Fruit fly (Drosophila melanogaster) whole organism, embryonic: ENCODE measurements around the gene CG5861.

Experiments used
- Ada2b ChIP-seq: fragments of 200-800 bp; sonication (Bioruptor generic); IDR thresholded peaks from 2 replicates; pipeline ENCODE4 v1.3.6; 2022; ENCODE audit warnings: missing biosample characterization, missing genetic modification characterization
- Asciz ChIP-seq: fragments of 200-800 bp; sonication (Bioruptor generic); optimal IDR thresholded peaks from 2 replicates; lab custom pipeline; 2017; ENCODE audit warnings: missing biosample characterization, mild to moderate bottlenecking, missing genetic modification characterization, missing genetic modification reagents
- B-H2 ChIP-seq: fragments of 200-800 bp; sonication (Bioruptor generic); optimal IDR thresholded peaks from 2 replicates; lab custom pipeline; 2018; ENCODE audit warnings: missing biosample characterization, mild to moderate bottlenecking, missing genetic modification characterization
- Bgb ChIP-seq: fragments of 200-800 bp; sonication (Bioruptor generic); IDR thresholded peaks from 2 replicates; pipeline ENCODE4 v1.3.6; 2022; ENCODE audit warnings: missing biosample characterization, missing genetic modification characterization; ENCODE audit not compliant: partially characterized antibody
- CG10543 ChIP-seq: fragments of 200-800 bp; sonication (Bioruptor generic); optimal IDR thresholded peaks from 3 replicates; lab custom pipeline; 2017; ENCODE audit warnings: missing biosample characterization, mild to moderate bottlenecking, missing genetic modification characterization, moderate library complexity
- CG12391 ChIP-seq: fragments of 200-800 bp; sonication (Bioruptor generic); optimal IDR thresholded peaks from 3 replicates; lab custom pipeline; 2018; ENCODE audit warnings: missing biosample characterization, mild to moderate bottlenecking, missing genetic modification characterization, moderate library complexity
- CG14050 ChIP-seq: fragments of 200-800 bp; sonication (Bioruptor generic); IDR thresholded peaks from 3 replicates; pipeline ENCODE4 v1.3.6; 2022; ENCODE audit warnings: missing biosample characterization, missing genetic modification characterization
- CG16779 ChIP-seq: fragments of 200-800 bp; sonication (Bioruptor generic); IDR thresholded peaks from 2 replicates; pipeline ENCODE4 v1.3.6; 2022; ENCODE audit warnings: missing biosample characterization, missing genetic modification characterization
- CG17912 ChIP-seq: fragments of 200-800 bp; sonication (Bioruptor generic); optimal IDR thresholded peaks from 2 replicates; lab custom pipeline; 2018; ENCODE audit warnings: missing biosample characterization, mild to moderate bottlenecking, missing genetic modification characterization
- CG2199 ChIP-seq: fragments of 200-800 bp; sonication (Bioruptor generic); IDR thresholded peaks from 3 replicates; pipeline ENCODE4 v1.3.6; 2022; ENCODE audit warnings: missing biosample characterization, missing genetic modification characterization
- CG2875 ChIP-seq: fragments of 200-800 bp; sonication (Bioruptor generic); optimal IDR thresholded peaks from 2 replicates; lab custom pipeline; 2017; ENCODE audit warnings: missing biosample characterization, mild to moderate bottlenecking, missing genetic modification characterization, missing genetic modification reagents
- CG30431 ChIP-seq: fragments of 200-800 bp; sonication (Bioruptor generic); optimal IDR thresholded peaks from 2 replicates; lab custom pipeline; 2017; ENCODE audit warnings: missing biosample characterization, missing genetic modification characterization
- CG5180 ChIP-seq: fragments of 200-800 bp; sonication (Bioruptor generic); optimal IDR thresholded peaks from 3 replicates; lab custom pipeline; 2017; ENCODE audit warnings: missing biosample characterization, missing genetic modification characterization, mild to moderate bottlenecking, moderate library complexity, missing genetic modification reagents
- CG9215 ChIP-seq: fragments of 200-800 bp; sonication (Bioruptor generic); IDR thresholded peaks from 2 replicates; pipeline ENCODE4 v1.3.6; 2022; ENCODE audit warnings: missing biosample characterization, missing genetic modification characterization
- CG9817 ChIP-seq: fragments of 200-800 bp; sonication (Bioruptor generic); optimal IDR thresholded peaks from 2 replicates; lab custom pipeline; 2018; ENCODE audit warnings: missing biosample characterization, mild to moderate bottlenecking, missing genetic modification characterization, moderate library complexity
- Dp ChIP-seq: fragments of 200-800 bp; sonication (Bioruptor generic); optimal IDR thresholded peaks from 2 replicates; lab custom pipeline; 2018; ENCODE audit warnings: missing biosample characterization, mild to moderate bottlenecking, missing genetic modification characterization, moderate library complexity
- Dref ChIP-seq: fragments of 200-800 bp; sonication (Bioruptor generic); IDR thresholded peaks from 2 replicates; pipeline ENCODE4 v1.3.6; 2022; ENCODE audit warnings: missing biosample characterization, missing genetic modification characterization
- HmgD ChIP-seq: fragments of 200-800 bp; sonication (Bioruptor generic); optimal IDR thresholded peaks from 3 replicates; lab custom pipeline; 2016; ENCODE audit warnings: missing biosample characterization, missing genetic modification characterization
- HmgZ ChIP-seq: fragments of 200-800 bp; sonication (Bioruptor generic); optimal IDR thresholded peaks from 2 replicates; lab custom pipeline; 2018; ENCODE audit warnings: missing biosample characterization, mild to moderate bottlenecking, missing genetic modification characterization
- Neu2 ChIP-seq: fragments of 200-800 bp; sonication (Bioruptor generic); optimal IDR thresholded peaks from 3 replicates; lab custom pipeline; 2016; ENCODE audit warnings: missing biosample characterization, missing genetic modification characterization, borderline replicate concordance
- Ravus ChIP-seq: fragments of 200-800 bp; sonication (Bioruptor generic); IDR thresholded peaks from 2 replicates; pipeline ENCODE4 v1.3.6; 2022; ENCODE audit warnings: missing biosample characterization, missing genetic modification characterization
- Sox100B ChIP-seq: fragments of 200-800 bp; sonication (Bioruptor generic); optimal IDR thresholded peaks from 3 replicates; lab custom pipeline; 2018; ENCODE audit warnings: missing biosample characterization, mild to moderate bottlenecking, missing genetic modification characterization
- Sox102F ChIP-seq: fragments of 200-800 bp; sonication (Bioruptor generic); optimal IDR thresholded peaks from 2 replicates; lab custom pipeline; 2018; ENCODE audit warnings: missing biosample characterization, mild to moderate bottlenecking, missing genetic modification characterization, moderate library complexity
- Sry-β ChIP-seq: fragments of 200-800 bp; sonication (Bioruptor generic); optimal IDR thresholded peaks from 2 replicates; lab custom pipeline; 2018; ENCODE audit warnings: missing biosample characterization, mild to moderate bottlenecking, missing genetic modification characterization, moderate library complexity
- Taf1 ChIP-seq: fragments of 200-800 bp; sonication (Bioruptor generic); IDR thresholded peaks from 2 replicates; pipeline ENCODE4 v1.3.6; 2022; ENCODE audit warnings: missing biosample characterization, missing genetic modification characterization
- al ChIP-seq: fragments of 200-800 bp; sonication (Bioruptor generic); IDR thresholded peaks from 2 replicates; pipeline ENCODE4 v1.3.6; 2022; ENCODE audit warnings: missing biosample characterization, missing genetic modification characterization
- az2 ChIP-seq: fragments of 200-800 bp; sonication (Bioruptor generic); optimal IDR thresholded peaks from 3 replicates; lab custom pipeline; 2016; ENCODE audit warnings: missing biosample characterization, missing genetic modification characterization
- chm ChIP-seq: fragments of 200-800 bp; sonication (Bioruptor generic); IDR thresholded peaks from 2 replicates; pipeline ENCODE4 v1.3.6; 2022; ENCODE audit warnings: missing biosample characterization, missing genetic modification characterization
- ci ChIP-seq: fragments of 200-800 bp; sonication (Bioruptor generic); IDR thresholded peaks from 3 replicates; pipeline ENCODE4 v1.3.6; 2022; ENCODE audit warnings: missing biosample characterization, missing genetic modification characterization
- corto ChIP-seq: fragments of 200-800 bp; sonication (Bioruptor generic); optimal IDR thresholded peaks from 2 replicates; lab custom pipeline; 2016; ENCODE audit warnings: missing biosample characterization, mild to moderate bottlenecking, missing genetic modification characterization, moderate library complexity
- cwo ChIP-seq: fragments of 200-800 bp; sonication (Bioruptor generic); optimal IDR thresholded peaks from 3 replicates; lab custom pipeline; 2017; ENCODE audit warnings: missing biosample characterization, missing genetic modification characterization, mild to moderate bottlenecking, moderate library complexity, missing genetic modification reagents
- dan ChIP-seq: fragments of 200-800 bp; sonication (Bioruptor generic); IDR thresholded peaks from 2 replicates; pipeline ENCODE4 v1.3.6; 2022; ENCODE audit warnings: missing biosample characterization, missing genetic modification characterization
- eve ChIP-seq, 2 experiments: fragments of >200 bp; optimal IDR thresholded peaks; 2 replicates each; lab custom pipeline; 2017; ENCODE audit warnings: missing biosample characterization in 2 of 2, missing genetic modification characterization in 2 of 2
- fu2 ChIP-seq: fragments of 200-800 bp; sonication (Bioruptor generic); optimal IDR thresholded peaks from 2 replicates; lab custom pipeline; 2016; ENCODE audit warnings: missing biosample characterization, missing genetic modification characterization
- gcm ChIP-seq: fragments of 200-800 bp; sonication (Bioruptor generic); optimal IDR thresholded peaks from 2 replicates; lab custom pipeline; 2019; ENCODE audit warnings: missing biosample characterization, mild to moderate bottlenecking, missing genetic modification characterization, moderate library complexity
- grn ChIP-seq: fragments of 200-800 bp; sonication (Bioruptor generic); optimal IDR thresholded peaks from 3 replicates; lab custom pipeline; 2017; ENCODE audit warnings: missing biosample characterization, missing genetic modification characterization
- gsb-n ChIP-seq: fragments of 200-800 bp; sonication (Bioruptor generic); optimal IDR thresholded peaks from 3 replicates; lab custom pipeline; 2018; ENCODE audit warnings: missing biosample characterization, mild to moderate bottlenecking, missing genetic modification characterization
- jigr1 ChIP-seq: fragments of 200-800 bp; sonication (Bioruptor generic); IDR thresholded peaks from 3 replicates; pipeline ENCODE4 v1.3.6; 2022; ENCODE audit warnings: missing biosample characterization, missing genetic modification characterization
- kah ChIP-seq: fragments of 200-800 bp; sonication (Bioruptor generic); optimal IDR thresholded peaks from 2 replicates; lab custom pipeline; 2018; ENCODE audit warnings: missing biosample characterization, mild to moderate bottlenecking, missing genetic modification characterization
- ken ChIP-seq: fragments of 200-800 bp; sonication (Bioruptor generic); IDR thresholded peaks from 3 replicates; pipeline ENCODE4 v1.3.6; 2022; ENCODE audit warnings: missing biosample characterization, missing genetic modification characterization
- mirr ChIP-seq: fragments of 200-800 bp; sonication (Bioruptor generic); optimal IDR thresholded peaks from 3 replicates; lab custom pipeline; 2018; ENCODE audit warnings: missing biosample characterization, mild to moderate bottlenecking, missing genetic modification characterization
- repo ChIP-seq: fragments of 200-800 bp; sonication (Bioruptor generic); optimal IDR thresholded peaks from 2 replicates; lab custom pipeline; 2016; ENCODE audit warnings: missing biosample characterization, missing genetic modification characterization
- run ChIP-seq: fragments of 200-800 bp; sonication (Bioruptor generic); optimal IDR thresholded peaks from 3 replicates; lab custom pipeline; 2018; ENCODE audit warnings: missing biosample characterization, mild to moderate bottlenecking, missing genetic modification characterization
- salm ChIP-seq: fragments of 200-800 bp; sonication (Bioruptor generic); optimal IDR thresholded peaks from 2 replicates; lab custom pipeline; 2018; ENCODE audit warnings: missing biosample characterization, mild to moderate bottlenecking, missing genetic modification characterization
- slbo ChIP-seq: fragments of 200-800 bp; sonication (Bioruptor generic); IDR thresholded peaks from 2 replicates; pipeline ENCODE4 v1.3.6; 2022; ENCODE audit warnings: missing biosample characterization, missing genetic modification characterization
- unc-4 ChIP-seq: fragments of 200-800 bp; sonication (Bioruptor generic); IDR thresholded peaks from 2 replicates; pipeline ENCODE4 v1.3.6; 2022; ENCODE audit warnings: missing biosample characterization, missing genetic modification characterization; ENCODE audit not compliant: partially characterized antibody
- unpg ChIP-seq: fragments of 200-800 bp; sonication (Bioruptor generic); optimal IDR thresholded peaks from 3 replicates; lab custom pipeline; 2018; ENCODE audit warnings: missing biosample characterization, mild to moderate bottlenecking, missing genetic modification characterization, moderate library complexity
- vfl ChIP-seq: fragments of 200-800 bp; sonication (Bioruptor generic); optimal IDR thresholded peaks from 2 replicates; lab custom pipeline; 2016; ENCODE audit warnings: missing biosample characterization, missing genetic modification characterization
- wdn ChIP-seq: fragments of 200-800 bp; sonication (Bioruptor generic); IDR thresholded peaks from 2 replicates; pipeline ENCODE4 v1.3.6; 2022; ENCODE audit warnings: missing biosample characterization, missing genetic modification characterization

Gene CG5861

dm6 chr2L:16284306-16285299, 22.5 kb downstream of the CG5861 start (continued):
- TF ChIP-seq fu2 (GFP tag; lab: Kevin White, UChicago): no peak
- TF ChIP-seq Ada2b: no peak
- no peak for TF ChIP-seq CG2199 (GFP tag; lab: Robert Waterston, UW)
- no peak for TF ChIP-seq B-H2 (GFP tag; lab: Kevin White, UChicago)
- peak; percentile 27 for TF ChIP-seq CG5180 (GFP tag; lab: Kevin White, UChicago)
- TF ChIP-seq vfl (GFP tag; lab: Kevin White, UChicago): no peak
- no peak for TF ChIP-seq Dref (GFP tag; lab: Robert Waterston, UW)
- TF ChIP-seq mirr (GFP tag; lab: Kevin White, UChicago): peak; percentile 52
- TF ChIP-seq az2: no peak
- TF ChIP-seq Bgb: no peak
- TF ChIP-seq repo (GFP tag; lab: Kevin White, UChicago): no peak
- TF ChIP-seq cwo (GFP tag; lab: Kevin White, UChicago): peak; percentile 72
- TF ChIP-seq al (GFP tag; lab: Robert Waterston, UW): no peak
- TF ChIP-seq Asciz (GFP tag; lab: Kevin White, UChicago): peak; percentile 44
- TF ChIP-seq dan (GFP tag; lab: Robert Waterston, UW): no peak
- peak; percentile 2 for TF ChIP-seq gcm
- no peak for TF ChIP-seq chm
- peak in 1 of 2 experiments; percentile 85 for TF ChIP-seq eve (GFP tag; optimal IDR thresholded peaks at IDR 0.05; lab: Kevin White, UChicago)
- no peak for TF ChIP-seq Ravus (GFP tag; lab: Robert Waterston, UW)
- peak; percentile 51 for TF ChIP-seq unpg
- no peak for TF ChIP-seq CG30431
- TF ChIP-seq Neu2 (GFP tag; lab: Kevin White, UChicago): no peak
- no peak for TF ChIP-seq HmgD (GFP tag; lab: Kevin White, UChicago)
- no peak for TF ChIP-seq salm (tag; lab: Kevin White, UChicago)
- TF ChIP-seq ken (GFP tag; lab: Robert Waterston, UW): no peak
- TF ChIP-seq jigr1: no peak
- TF ChIP-seq ci (GFP tag; lab: Robert Waterston, UW): no peak
- TF ChIP-seq Dp (GFP tag; lab: Kevin White, UChicago): no peak
- no peak for TF ChIP-seq CG9215 (GFP tag; lab: Robert Waterston, UW)
- TF ChIP-seq gsb-n (tag; lab: Kevin White, UChicago): peak; percentile 19
- peak; percentile 72 for TF ChIP-seq CG17912 (GFP tag; lab: Kevin White, UChicago)
- no peak for TF ChIP-seq CG14050
- peak; percentile 53 for TF ChIP-seq kah
- TF ChIP-seq unc-4: no peak
- TF ChIP-seq slbo (GFP tag; lab: Robert Waterston, UW): no peak
- TF ChIP-seq CG12391 (tag; lab: Kevin White, UChicago): peak; percentile 56
- peak; percentile 4 for TF ChIP-seq CG2875 (GFP tag; lab: Kevin White, UChicago)
- TF ChIP-seq CG10543 (GFP tag; lab: Kevin White, UChicago): peak; percentile 36
- no peak for TF ChIP-seq HmgZ (tag; lab: Kevin White, UChicago)
- TF ChIP-seq grn: no peak
- no peak for TF ChIP-seq CG16779 (GFP tag; lab: Robert Waterston, UW)
- no peak for TF ChIP-seq CG9817 (tag; lab: Kevin White, UChicago)
- TF ChIP-seq wdn: no peak
- no peak for TF ChIP-seq Sry-β (GFP tag; lab: Kevin White, UChicago)
- peak; percentile 54 for TF ChIP-seq Sox102F (GFP tag; lab: Kevin White, UChicago)
- no peak for TF ChIP-seq Taf1 (GFP tag; lab: Robert Waterston, UW)
- no peak for TF ChIP-seq run
- peak; percentile 35 for TF ChIP-seq corto (GFP tag; lab: Kevin White, UChicago)
- peak; percentile 25 for TF ChIP-seq Sox100B
